Worm (Caenorhabditis elegans): ENCODE measurements around the gene T05A8.11.

The T05A8.11 gene

ce11 chrII:2752536-2752935, 27.1 kb upstream of the T05A8.11 start, which contains the start of gene F29A7.6 (continued):
- TF ChIP-seq lsl-1 (GFP tag; optimal IDR thresholded peaks at IDR 0.05) (peak; percentile 13), mcd-1 (GFP tag; IDR thresholded peaks at IDR 0.05) (peak; percentile 96), nhr-120 (GFP tag; IDR thresholded peaks at IDR 0.05) (no peak), tbp1 (GFP tag; optimal IDR thresholded peaks at IDR 0.05) (peak; percentile 21), lin-54 (GFP tag; optimal IDR thresholded peaks at IDR 0.05) (peak; percentile 55), hsf-1 (GFP tag; IDR thresholded peaks at IDR 0.05) (no peak), ztf-28 (GFP tag; IDR thresholded peaks at IDR 0.05) (peak; percentile 69; the same call in 1 of the 2 replicates), D2030.7 (GFP tag; IDR thresholded peaks at IDR 0.05) (peak; percentile 55), madf-6 (GFP tag; IDR thresholded peaks at IDR 0.05) (peak; percentile 62)

- TF ChIP-seq hrde-1 (tag; optimal IDR thresholded peaks at IDR 0.05; ENCODE audit: borderline replicate concordance) (peak; percentile 19), madf-6 (GFP tag; IDR thresholded peaks at IDR 0.05) (peak; percentile 43; the same call in 1 of the 2 replicates), nfyb-1 (GFP tag; IDR thresholded peaks at IDR 0.05) (0 out of 2 replicates have a peak, but pooled peaks have one; percentile 30), F23B12.7 (tag; optimal IDR thresholded peaks at IDR 0.05; ENCODE audit: insufficient read depth) (no peak), athp-1 (tag; optimal IDR thresholded peaks at IDR 0.05) (peak; percentile 21), aptf-3 (GFP tag; IDR thresholded peaks at IDR 0.05) (no peak), B0336.3 (GFP tag; IDR thresholded peaks at IDR 0.05) (peak; percentile 51; the same call in 1 of the 2 replicates), snpc-4 (GFP tag; optimal IDR thresholded peaks at IDR 0.05) (no peak), snpc-4 (tag; optimal IDR thresholded peaks at IDR 0.05) (no peak), nhr-90 (tag; optimal IDR thresholded peaks at IDR 0.05) (no peak), pbrm-1 (GFP tag; IDR thresholded peaks at IDR 0.05) (0 out of 2 replicates have a peak, but pooled peaks have one; percentile 8), mcd-1 (GFP tag; IDR thresholded peaks at IDR 0.05) (peak; percentile 54; the same call in 1 of the 2 replicates), ekl-4 (GFP tag; IDR thresholded peaks at IDR 0.05) (0 out of 2 replicates have a peak, but pooled peaks have one; percentile 21)
Observed at ce11 chrII:2751278-2751677, 25.8 kb upstream of the T05A8.11 start.

- TF ChIP-seq lsy-27 (tag; optimal IDR thresholded peaks at IDR 0.05; ENCODE audit: borderline replicate concordance, insufficient read depth) = no peak
- TF ChIP-seq Y67H2A.10 (GFP tag; conservative IDR thresholded peaks at IDR 0.05) = no peak
- no peak for TF ChIP-seq efl-1 (GFP tag; optimal IDR thresholded peaks at IDR 0.05)
- no peak for TF ChIP-seq lin-40 (tag; optimal IDR thresholded peaks at IDR 0.05)
- TF ChIP-seq B0035.1 (tag; optimal IDR thresholded peaks at IDR 0.05) = no peak
- no peak for TF ChIP-seq bed-1 (GFP tag; IDR thresholded peaks at IDR 0.05)
- no peak for TF ChIP-seq attf-3 (GFP tag; conservative IDR thresholded peaks at IDR 0.05)
- no peak for TF ChIP-seq ZK185.1 (tag; optimal IDR thresholded peaks at IDR 0.05; ENCODE audit: poor library complexity, severe bottlenecking)
- TF ChIP-seq xnd-1 (tag; optimal IDR thresholded peaks at IDR 0.05) = no peak
Observed at ce11 chrII:2749595-2750048, 24.2 kb upstream of the T05A8.11 start, which contains the start of gene F29A7.4. TSS of gene F29A7.4 (plus strand) at chrII:2749998.

- TF ChIP-seq madf-10 (tag; optimal IDR thresholded peaks at IDR 0.05) (no peak), snpc-4 (GFP tag; optimal IDR thresholded peaks at IDR 0.05) (peak; percentile 57), snpc-4 (tag; optimal IDR thresholded peaks at IDR 0.05) (peak in 3 of 4 experiments; percentile 40 to 66 (median 52)), attf-5 (GFP tag; optimal IDR thresholded peaks at IDR 0.05) (peak; percentile 2), K12H6.12 (tag; optimal IDR thresholded peaks at IDR 0.05) (peak; percentile 23), mel-28 (tag; optimal IDR thresholded peaks at IDR 0.05; ENCODE audit: borderline replicate concordance) (no peak), Y53F4B.3 (GFP tag; IDR thresholded peaks at IDR 0.05) (no peak), rec-8 (tag; optimal IDR thresholded peaks at IDR 0.05) (no peak), die-1 (tag; optimal IDR thresholded peaks at IDR 0.05) (no peak), let-607 (tag; optimal IDR thresholded peaks at IDR 0.05) (no peak), ztf-6 (GFP tag; IDR thresholded peaks at IDR 0.05) (no peak), mcd-1 (GFP tag; IDR thresholded peaks at IDR 0.05) (0 out of 2 replicates have a peak, but pooled peaks have one; percentile 37), hmg-1.2 (GFP tag; IDR thresholded peaks at IDR 0.05) (peak; percentile 57; the same call in 1 of the 2 replicates), zfh-2 (GFP tag; conservative IDR thresholded peaks at IDR 0.05) (peak; percentile 46; the same call in 1 of the 2 replicates), nhr-80 (tag; optimal IDR thresholded peaks at IDR 0.05) (no peak)
Observed at ce11 chrII:2747956-2748621, 22.6 kb upstream of the T05A8.11 start.
